Fruit fly (Drosophila melanogaster) whole organism, embryonic: ENCODE data around the gene mora.

Experiments
- Asciz ChIP-seq: fragments of 200-800 bp; sonication (Bioruptor generic); optimal IDR thresholded peaks from 2 replicates; lab custom pipeline; 2017; ENCODE audit warnings: missing biosample characterization, mild to moderate bottlenecking, missing genetic modification characterization, missing genetic modification reagents
- C15 ChIP-seq: fragments of 200-800 bp; sonication (Bioruptor generic); IDR thresholded peaks from 3 replicates; pipeline ENCODE4 v1.3.6; 2022; ENCODE audit warnings: missing biosample characterization, missing genetic modification characterization
- CG10209 ChIP-seq: fragments of 200-800 bp; sonication (Bioruptor generic); optimal IDR thresholded peaks from 3 replicates; lab custom pipeline; 2017; ENCODE audit warnings: missing biosample characterization, mild to moderate bottlenecking, missing genetic modification characterization, missing genetic modification reagents
- CG10267 ChIP-seq: fragments of 200-800 bp; sonication (Bioruptor generic); optimal IDR thresholded peaks from 2 replicates; lab custom pipeline; 2018; ENCODE audit warnings: missing biosample characterization, mild to moderate bottlenecking, missing genetic modification characterization, moderate library complexity
- CG10979 ChIP-seq: fragments of 200-800 bp; sonication (Bioruptor generic); optimal IDR thresholded peaks from 2 replicates; lab custom pipeline; 2018; ENCODE audit warnings: missing biosample characterization, mild to moderate bottlenecking, missing genetic modification characterization, moderate library complexity
- CG11085 ChIP-seq: fragments of 200-800 bp; sonication (Bioruptor generic); IDR thresholded peaks from 2 replicates; pipeline ENCODE4 v1.3.6; 2022; ENCODE audit warnings: missing biosample characterization, missing genetic modification characterization
- CG14014 ChIP-seq: fragments of 200-800 bp; sonication (Bioruptor generic); IDR thresholded peaks from 2 replicates; pipeline ENCODE4 v1.3.6; 2022; ENCODE audit warnings: missing biosample characterization, missing genetic modification characterization
- CG14050 ChIP-seq: fragments of 200-800 bp; sonication (Bioruptor generic); IDR thresholded peaks from 3 replicates; pipeline ENCODE4 v1.3.6; 2022; ENCODE audit warnings: missing biosample characterization, missing genetic modification characterization
- CG14710 ChIP-seq: fragments of 200-800 bp; sonication (Bioruptor generic); optimal IDR thresholded peaks from 3 replicates; lab custom pipeline; 2019; ENCODE audit warnings: missing biosample characterization, mild to moderate bottlenecking, missing genetic modification characterization, moderate library complexity
- CG14860 ChIP-seq: fragments of 200-800 bp; sonication (Bioruptor generic); IDR thresholded peaks from 3 replicates; pipeline ENCODE4 v1.3.6; 2022; ENCODE audit warnings: missing biosample characterization, missing genetic modification characterization; ENCODE audit not compliant: partially characterized antibody
- CG1529 ChIP-seq: fragments of 200-800 bp; sonication (Bioruptor generic); optimal IDR thresholded peaks from 3 replicates; lab custom pipeline; 2018; ENCODE audit warnings: missing biosample characterization, missing genetic modification characterization
- CG16863 ChIP-seq: fragments of 200-800 bp; sonication (Bioruptor generic); optimal IDR thresholded peaks from 3 replicates; lab custom pipeline; 2016; ENCODE audit warnings: missing biosample characterization, missing genetic modification characterization
- CG18262 ChIP-seq: fragments of 200-800 bp; optimal IDR thresholded peaks from 3 replicates; lab custom pipeline; 2019; ENCODE audit warnings: missing biosample characterization, mild to moderate bottlenecking, missing genetic modification characterization, moderate library complexity
- CG18599 ChIP-seq: fragments of 200-800 bp; sonication (Bioruptor generic); optimal IDR thresholded peaks from 3 replicates; lab custom pipeline; 2017; ENCODE audit warnings: missing biosample characterization, missing genetic modification characterization, mild to moderate bottlenecking, moderate library complexity, missing genetic modification reagents
- CG3065 ChIP-seq: fragments of 200-800 bp; sonication (Bioruptor generic); optimal IDR thresholded peaks from 2 replicates; lab custom pipeline; 2016; ENCODE audit warnings: missing biosample characterization, missing genetic modification characterization
- CG8388 ChIP-seq: fragments of 200-800 bp; sonication (Bioruptor generic); optimal IDR thresholded peaks from 2 replicates; lab custom pipeline; 2019; ENCODE audit warnings: missing biosample characterization, mild to moderate bottlenecking, missing genetic modification characterization, moderate library complexity
- CG8924 ChIP-seq: fragments of 200-800 bp; optimal IDR thresholded peaks from 3 replicates; lab custom pipeline; 2019; ENCODE audit warnings: missing biosample characterization, mild to moderate bottlenecking, missing genetic modification characterization, moderate library complexity
- CG9437 ChIP-seq: fragments of 200-800 bp; sonication (Bioruptor generic); optimal IDR thresholded peaks from 2 replicates; lab custom pipeline; 2018; ENCODE audit warnings: missing biosample characterization, mild to moderate bottlenecking, missing genetic modification characterization
- CG9817 ChIP-seq: fragments of 200-800 bp; sonication (Bioruptor generic); optimal IDR thresholded peaks from 2 replicates; lab custom pipeline; 2018; ENCODE audit warnings: missing biosample characterization, mild to moderate bottlenecking, missing genetic modification characterization, moderate library complexity
- CG9932 ChIP-seq: fragments of 200-800 bp; sonication (Bioruptor generic); IDR thresholded peaks from 2 replicates; pipeline ENCODE4 v1.3.6; 2022; ENCODE audit warnings: missing biosample characterization, missing genetic modification characterization
- Chrac-16 ChIP-seq: fragments of 200-800 bp; sonication (Bioruptor generic); optimal IDR thresholded peaks from 3 replicates; lab custom pipeline; 2016; ENCODE audit warnings: missing biosample characterization, missing genetic modification characterization
- CrebB ChIP-seq: fragments of 200-800 bp; sonication (Bioruptor generic); optimal IDR thresholded peaks from 3 replicates; lab custom pipeline; 2018; ENCODE audit warnings: missing biosample characterization, mild to moderate bottlenecking, missing genetic modification characterization
- E2f1 ChIP-seq: fragments of 200-800 bp; sonication (Bioruptor generic); IDR thresholded peaks from 2 replicates; pipeline ENCODE4 v1.3.6; 2022; ENCODE audit warnings: missing biosample characterization, missing genetic modification characterization
- Fer3 ChIP-seq: fragments of 200-800 bp; sonication (Bioruptor generic); optimal IDR thresholded peaks from 2 replicates; lab custom pipeline; 2018; ENCODE audit warnings: missing biosample characterization, mild to moderate bottlenecking, missing genetic modification characterization, moderate library complexity
- HHEX ChIP-seq: fragments of 200-800 bp; sonication (Bioruptor generic); optimal IDR thresholded peaks from 3 replicates; lab custom pipeline; 2017; ENCODE audit warnings: missing biosample characterization, mild to moderate bottlenecking, missing genetic modification characterization, missing genetic modification reagents
- Hsf ChIP-seq: fragments of 200-800 bp; sonication (Bioruptor generic); optimal IDR thresholded peaks from 3 replicates; lab custom pipeline; 2016; ENCODE audit warnings: missing biosample characterization, missing genetic modification characterization
- Med ChIP-seq: fragments of 200-800 bp; sonication (Bioruptor generic); peaks from one replicate; lab custom pipeline; 2016; ENCODE audit warnings: missing biosample characterization, missing genetic modification characterization, mild to moderate bottlenecking, inconsistent platforms, moderate library complexity
- Meics ChIP-seq: fragments of 200-800 bp; sonication (Bioruptor generic); optimal IDR thresholded peaks from 2 replicates; lab custom pipeline; 2017; ENCODE audit warnings: missing biosample characterization, mild to moderate bottlenecking, missing genetic modification characterization
- Mrtf ChIP-seq: fragments of 200-800 bp; sonication (Bioruptor generic); IDR thresholded peaks from 3 replicates; pipeline ENCODE4 v1.3.6; 2022; ENCODE audit warnings: missing biosample characterization, missing genetic modification characterization
- NC2α ChIP-seq: fragments of 200-800 bp; sonication (Bioruptor generic); optimal IDR thresholded peaks from 2 replicates; lab custom pipeline; 2016; ENCODE audit warnings: missing biosample characterization, missing genetic modification characterization
- NK7.1 ChIP-seq: fragments of 200-800 bp; sonication (Bioruptor generic); optimal IDR thresholded peaks from 3 replicates; lab custom pipeline; 2016; ENCODE audit warnings: missing biosample characterization, missing genetic modification characterization
- Ptx1 ChIP-seq: fragments of 200-800 bp; sonication (Bioruptor generic); IDR thresholded peaks from 2 replicates; pipeline ENCODE4 v1.3.6; 2022; ENCODE audit warnings: missing biosample characterization, missing genetic modification characterization
- ash1 ChIP-seq: fragments of 200-800 bp; sonication (Bioruptor generic); optimal IDR thresholded peaks from 2 replicates; lab custom pipeline; 2018; ENCODE audit warnings: missing biosample characterization, mild to moderate bottlenecking, missing genetic modification characterization
- az2 ChIP-seq: fragments of 200-800 bp; sonication (Bioruptor generic); optimal IDR thresholded peaks from 3 replicates; lab custom pipeline; 2016; ENCODE audit warnings: missing biosample characterization, missing genetic modification characterization
- bcd ChIP-seq: fragments of 200-800 bp; sonication (Bioruptor generic); optimal IDR thresholded peaks from 2 replicates; lab custom pipeline; 2017; ENCODE audit warnings: missing biosample characterization, mild to moderate bottlenecking, missing genetic modification characterization
- bsh ChIP-seq, 2 experiments: fragments of 200-800 bp; sonication (Bioruptor generic); optimal IDR thresholded peaks; 2 replicates each; lab custom pipeline; 2017 to 2018; ENCODE audit warnings: mild to moderate bottlenecking in 2 of 2, missing biosample characterization in 2 of 2, missing genetic modification characterization in 2 of 2, moderate library complexity in 1 of 2
- cato ChIP-seq: fragments of 200-800 bp; sonication (Bioruptor generic); optimal IDR thresholded peaks from 2 replicates; lab custom pipeline; 2016; ENCODE audit warnings: missing biosample characterization, missing genetic modification characterization, borderline replicate concordance
- danr ChIP-seq: fragments of 200-800 bp; sonication (Bioruptor generic); IDR thresholded peaks from 2 replicates; pipeline ENCODE4 v1.3.6; 2022; ENCODE audit warnings: missing biosample characterization, missing genetic modification characterization
- dati ChIP-seq: fragments of 200-800 bp; sonication (Bioruptor generic); IDR thresholded peaks from 2 replicates; pipeline ENCODE4 v1.3.6; 2022; ENCODE audit warnings: missing biosample characterization, missing genetic modification characterization
- dpn ChIP-seq, 2 experiments: fragments of 200-800 bp; sonication (Bioruptor generic); optimal IDR thresholded peaks; 3 replicates each; lab custom pipeline; 2016; ENCODE audit warnings: missing biosample characterization in 2 of 2, missing genetic modification characterization in 2 of 2
- gcm ChIP-seq: fragments of 200-800 bp; sonication (Bioruptor generic); optimal IDR thresholded peaks from 2 replicates; lab custom pipeline; 2019; ENCODE audit warnings: missing biosample characterization, mild to moderate bottlenecking, missing genetic modification characterization, moderate library complexity
- oc ChIP-seq: fragments of 200-800 bp; sonication (Bioruptor generic); optimal IDR thresholded peaks from 2 replicates; lab custom pipeline; 2018; ENCODE audit warnings: missing biosample characterization, mild to moderate bottlenecking, missing genetic modification characterization, moderate library complexity
- org-1 ChIP-seq: fragments of 200-800 bp; sonication (Bioruptor generic); optimal IDR thresholded peaks from 2 replicates; lab custom pipeline; 2017; ENCODE audit warnings: missing biosample characterization, missing genetic modification characterization
- pho ChIP-seq: fragments of 200-800 bp; sonication (Bioruptor generic); optimal IDR thresholded peaks from 2 replicates; lab custom pipeline; 2016; ENCODE audit warnings: missing biosample characterization, missing genetic modification characterization
- tgo ChIP-seq: fragments of 200-800 bp; sonication (Bioruptor generic); IDR thresholded peaks from 3 replicates; pipeline ENCODE4 v1.3.6; 2022; ENCODE audit warnings: missing biosample characterization, missing genetic modification characterization
- ttk ChIP-seq: fragments of 200-800 bp; sonication (Bioruptor generic); IDR thresholded peaks from 2 replicates; pipeline ENCODE4 v2.1.2; 2022; ENCODE audit warnings: missing biosample characterization, missing genetic modification characterization
- twi ChIP-seq: fragments of 200-800 bp; optimal IDR thresholded peaks from 2 replicates; lab custom pipeline; 2019; ENCODE audit warnings: missing biosample characterization, mild to moderate bottlenecking, missing genetic modification characterization, moderate library complexity
- wek ChIP-seq: fragments of 200-800 bp; sonication (Bioruptor generic); optimal IDR thresholded peaks from 3 replicates; lab custom pipeline; 2018; ENCODE audit warnings: missing biosample characterization, mild to moderate bottlenecking, missing genetic modification characterization, moderate library complexity

mora gene

dm6 chr3R:24206341-24207114 lies 20.4 kb downstream of the mora start (continued):
- TF ChIP-seq pho (no peak), CG3065 (GFP tag; lab: Kevin White, UChicago) (no peak), CG8388 (GFP tag; lab: Kevin White, UChicago) (peak; percentile 56), CG16863 (GFP tag; lab: Kevin White, UChicago) (peak; percentile 4), C15 (GFP tag; lab: Robert Waterston, UW) (no peak), NK7.1 (GFP tag; lab: Kevin White, UChicago) (no peak), HHEX (GFP tag; lab: Kevin White, UChicago) (peak; percentile 21), CG8924 (tag; lab: Kevin White, UChicago) (peak; percentile 48), gcm (GFP tag; lab: Kevin White, UChicago) (peak; percentile 5), ttk (GFP tag; lab: Robert Waterston, UW) (peak; percentile 74), CG14050 (GFP tag; lab: Robert Waterston, UW) (peak; percentile 49; the same call in 2 of the 3 replicates), CG10209 (peak; percentile 30), E2f1 (0 out of 2 replicates have a peak, but pooled peaks have one; percentile 28), wek (GFP tag; lab: Kevin White, UChicago) (peak; percentile 36), org-1 (peak; percentile 5), CG1529 (peak; percentile 37), dpn (GFP tag; optimal IDR thresholded peaks at IDR 0.05; lab: Kevin White, UChicago) (peak in 1 of 2 experiments; percentile 45), Med (GFP tag; lab: Kevin White, UChicago) (peak; percentile 81), Mrtf (GFP tag; lab: Robert Waterston, UW) (peak; percentile 55; the same call in 2 of the 3 replicates), CG14710 (tag; lab: Kevin White, UChicago) (peak; percentile 41), twi (tag; lab: Kevin White, UChicago) (no peak), CG9932 (GFP tag; lab: Robert Waterston, UW) (no peak), bsh (GFP tag; optimal IDR thresholded peaks at IDR 0.05; lab: Kevin White, UChicago) (peak in 1 of 2 experiments; percentile 74), bcd (GFP tag; lab: Kevin White, UChicago) (peak; percentile 34), CG10267 (peak; percentile 41), CrebB (tag; lab: Kevin White, UChicago) (no peak), az2 (GFP tag; lab: Kevin White, UChicago) (peak; percentile 46), oc (peak; percentile 87), CG9817 (tag; lab: Kevin White, UChicago) (peak; percentile 49), dati (GFP tag; lab: Robert Waterston, UW) (peak; percentile 58; the same call in 1 of the 2 replicates), CG11085 (GFP tag; lab: Robert Waterston, UW) (no peak), CG18262 (tag; lab: Kevin White, UChicago) (peak; percentile 70), Fer3 (tag; lab: Kevin White, UChicago) (peak; percentile 49), CG14860 (no peak), CG9437 (GFP tag; lab: Kevin White, UChicago) (peak; percentile 23), ash1 (GFP tag; lab: Kevin White, UChicago) (no peak), NC2α (GFP tag; lab: Kevin White, UChicago) (no peak), CG10979 (peak; percentile 55), tgo (peak; percentile 54; the same call in 2 of the 3 replicates), Meics (GFP tag; lab: Kevin White, UChicago) (peak; percentile 9), Hsf (GFP tag; lab: Kevin White, UChicago) (peak; percentile 49), Ptx1 (GFP tag; lab: Robert Waterston, UW) (peak; percentile 71), CG14014 (0 out of 2 replicates have a peak, but pooled peaks have one; percentile 22), Chrac-16 (GFP tag; lab: Kevin White, UChicago) (peak; percentile 4), CG18599 (GFP tag; lab: Kevin White, UChicago) (peak; percentile 16), cato (GFP tag; lab: Kevin White, UChicago) (peak; percentile 16), danr (GFP tag; lab: Robert Waterston, UW) (peak; percentile 38), Asciz (GFP tag; lab: Kevin White, UChicago) (peak; percentile 21)
